Fruit fly (Drosophila melanogaster) whole organism, embryonic: ENCODE results near the gene RpL35A.

Experiments
- Abd-B ChIP-seq: fragments of 200-800 bp; sonication (Bioruptor generic); optimal IDR thresholded peaks from 2 replicates; lab custom pipeline; 2018; ENCODE audit warnings: missing biosample characterization, mild to moderate bottlenecking, missing genetic modification characterization, moderate library complexity
- Ada2b ChIP-seq: fragments of 200-800 bp; sonication (Bioruptor generic); IDR thresholded peaks from 2 replicates; pipeline ENCODE4 v1.3.6; 2022; ENCODE audit warnings: missing biosample characterization, missing genetic modification characterization
- Antp ChIP-seq: fragments of 200-800 bp; sonication (Bioruptor generic); optimal IDR thresholded peaks from 3 replicates; lab custom pipeline; 2016; ENCODE audit warnings: missing biosample characterization, missing genetic modification characterization
- Asciz ChIP-seq: fragments of 200-800 bp; sonication (Bioruptor generic); optimal IDR thresholded peaks from 2 replicates; lab custom pipeline; 2017; ENCODE audit warnings: missing biosample characterization, mild to moderate bottlenecking, missing genetic modification characterization, missing genetic modification reagents
- BEAF-32 ChIP-seq: fragments of 200-800 bp; sonication (Bioruptor generic); optimal IDR thresholded peaks from 3 replicates; lab custom pipeline; 2017; ENCODE audit warnings: missing biosample characterization, missing genetic modification characterization, mild to moderate bottlenecking, moderate library complexity, missing genetic modification reagents
- CG10267 ChIP-seq: fragments of 200-800 bp; sonication (Bioruptor generic); optimal IDR thresholded peaks from 2 replicates; lab custom pipeline; 2018; ENCODE audit warnings: missing biosample characterization, mild to moderate bottlenecking, missing genetic modification characterization, moderate library complexity
- CG11247 ChIP-seq: fragments of 200-800 bp; sonication (Bioruptor generic); IDR thresholded peaks from 2 replicates; pipeline ENCODE4 v1.3.6; 2022; ENCODE audit warnings: missing biosample characterization, missing genetic modification characterization
- CG12659 ChIP-seq: fragments of 200-800 bp; sonication (Bioruptor generic); optimal IDR thresholded peaks from 3 replicates; lab custom pipeline; 2017; ENCODE audit warnings: mild to moderate bottlenecking, missing biosample characterization, missing genetic modification reagents, missing genetic modification characterization
- CG14667 ChIP-seq: fragments of 200-800 bp; sonication (Bioruptor generic); IDR thresholded peaks from 2 replicates; pipeline ENCODE4 v1.3.6; 2022; ENCODE audit warnings: missing biosample characterization, missing genetic modification characterization
- CG1603 ChIP-seq: fragments of 200-800 bp; sonication (Bioruptor generic); optimal IDR thresholded peaks from 2 replicates; lab custom pipeline; 2019; ENCODE audit warnings: missing biosample characterization, mild to moderate bottlenecking, missing genetic modification characterization, moderate library complexity
- CG17186 ChIP-seq: fragments of 200-800 bp; sonication (Bioruptor generic); optimal IDR thresholded peaks from 3 replicates; lab custom pipeline; 2017; ENCODE audit warnings: missing biosample characterization, missing genetic modification reagents, missing genetic modification characterization
- CG2129 ChIP-seq: fragments of 200-800 bp; sonication (Bioruptor generic); IDR thresholded peaks from 2 replicates; pipeline ENCODE4 v1.3.6; 2022; ENCODE audit warnings: missing biosample characterization, missing genetic modification characterization; ENCODE audit not compliant: partially characterized antibody
- CG30403 ChIP-seq: fragments of 200-800 bp; sonication (Bioruptor generic); optimal IDR thresholded peaks from 3 replicates; lab custom pipeline; 2016; ENCODE audit warnings: missing biosample characterization, missing genetic modification characterization
- CG31441 ChIP-seq: fragments of 200-800 bp; sonication (Bioruptor generic); IDR thresholded peaks from 2 replicates; pipeline ENCODE4 v1.3.6; 2022; ENCODE audit warnings: missing biosample characterization, missing genetic modification characterization
- CG32532 ChIP-seq: fragments of 200-800 bp; sonication (Bioruptor generic); IDR thresholded peaks from 2 replicates; pipeline ENCODE4 v1.3.6; 2022; ENCODE audit warnings: missing biosample characterization, missing genetic modification characterization
- CG33213 ChIP-seq: fragments of 200-800 bp; sonication (Bioruptor generic); optimal IDR thresholded peaks from 3 replicates; lab custom pipeline; 2016; ENCODE audit warnings: missing biosample characterization, missing genetic modification characterization
- CG3847 ChIP-seq: fragments of 200-800 bp; sonication (Bioruptor generic); IDR thresholded peaks from 2 replicates; pipeline ENCODE4 v1.3.6; 2022; ENCODE audit warnings: missing biosample characterization, missing genetic modification characterization
- CG4617 ChIP-seq: fragments of 200-800 bp; sonication (Bioruptor generic); optimal IDR thresholded peaks from 3 replicates; lab custom pipeline; 2016; ENCODE audit warnings: missing biosample characterization, missing genetic modification characterization, borderline replicate concordance
- CG4820 ChIP-seq: fragments of 200-800 bp; sonication (Bioruptor generic); optimal IDR thresholded peaks from 3 replicates; lab custom pipeline; 2016; ENCODE audit warnings: missing biosample characterization, missing genetic modification characterization
- CG4854 ChIP-seq: fragments of 200-800 bp; sonication (Bioruptor generic); optimal IDR thresholded peaks from 2 replicates; lab custom pipeline; 2016; ENCODE audit warnings: missing biosample characterization, missing genetic modification characterization, inconsistent platforms
- CG6683 ChIP-seq: fragments of 200-800 bp; sonication (Bioruptor generic); optimal IDR thresholded peaks from 2 replicates; lab custom pipeline; 2017; ENCODE audit warnings: missing biosample characterization, mild to moderate bottlenecking, missing genetic modification characterization, missing genetic modification reagents
- CG7839 ChIP-seq: fragments of 200-800 bp; sonication (Bioruptor generic); optimal IDR thresholded peaks from 3 replicates; lab custom pipeline; 2018; ENCODE audit warnings: missing biosample characterization, mild to moderate bottlenecking, missing genetic modification characterization, moderate library complexity
- CG8281 ChIP-seq: fragments of 200-800 bp; sonication (Bioruptor generic); optimal IDR thresholded peaks from 2 replicates; lab custom pipeline; 2018; ENCODE audit warnings: missing biosample characterization, mild to moderate bottlenecking, missing genetic modification characterization, moderate library complexity
- CG9437 ChIP-seq: fragments of 200-800 bp; sonication (Bioruptor generic); optimal IDR thresholded peaks from 2 replicates; lab custom pipeline; 2018; ENCODE audit warnings: missing biosample characterization, mild to moderate bottlenecking, missing genetic modification characterization
- CG9797 ChIP-seq: fragments of 200-800 bp; sonication (Bioruptor generic); optimal IDR thresholded peaks from 3 replicates; lab custom pipeline; 2018; ENCODE audit warnings: missing biosample characterization, mild to moderate bottlenecking, missing genetic modification characterization
- Chrac-16 ChIP-seq: fragments of 200-800 bp; sonication (Bioruptor generic); optimal IDR thresholded peaks from 3 replicates; lab custom pipeline; 2016; ENCODE audit warnings: missing biosample characterization, missing genetic modification characterization
- CoRest ChIP-seq: fragments of 200-800 bp; sonication (Bioruptor generic); optimal IDR thresholded peaks from 3 replicates; lab custom pipeline; 2018; ENCODE audit warnings: missing biosample characterization, mild to moderate bottlenecking, missing genetic modification characterization, moderate library complexity
- Dek ChIP-seq: fragments of 200-800 bp; sonication (Bioruptor generic); optimal IDR thresholded peaks from 3 replicates; lab custom pipeline; 2019; ENCODE audit warnings: missing biosample characterization, mild to moderate bottlenecking, missing genetic modification characterization, moderate library complexity
- Dfd ChIP-seq, 2 experiments: fragments of >200 bp; optimal IDR thresholded peaks; 2 replicates each; lab custom pipeline; 2017; ENCODE audit warnings: missing biosample characterization in 2 of 2, missing genetic modification characterization in 2 of 2
- Dp ChIP-seq: fragments of 200-800 bp; sonication (Bioruptor generic); optimal IDR thresholded peaks from 2 replicates; lab custom pipeline; 2018; ENCODE audit warnings: missing biosample characterization, mild to moderate bottlenecking, missing genetic modification characterization, moderate library complexity
- Hand ChIP-seq: fragments of 200-800 bp; sonication (Bioruptor generic); optimal IDR thresholded peaks from 2 replicates; lab custom pipeline; 2017; ENCODE audit warnings: mild to moderate bottlenecking, missing biosample characterization, missing genetic modification reagents, missing genetic modification characterization
- Lhr ChIP-seq: fragments of 200-800 bp; sonication (Bioruptor generic); optimal IDR thresholded peaks from 3 replicates; lab custom pipeline; 2017; ENCODE audit warnings: mild to moderate bottlenecking, missing biosample characterization, missing genetic modification reagents, missing genetic modification characterization
- Med ChIP-seq: fragments of 200-800 bp; sonication (Bioruptor generic); peaks from one replicate; lab custom pipeline; 2016; ENCODE audit warnings: missing biosample characterization, missing genetic modification characterization, mild to moderate bottlenecking, inconsistent platforms, moderate library complexity
- Mrtf ChIP-seq: fragments of 200-800 bp; sonication (Bioruptor generic); IDR thresholded peaks from 3 replicates; pipeline ENCODE4 v1.3.6; 2022; ENCODE audit warnings: missing biosample characterization, missing genetic modification characterization
- Opbp ChIP-seq: fragments of 200-800 bp; sonication (Bioruptor generic); IDR thresholded peaks from 3 replicates; pipeline ENCODE4 v1.3.6; 2022; ENCODE audit warnings: missing biosample characterization, missing genetic modification characterization; ENCODE audit not compliant: partially characterized antibody
- Sin3A ChIP-seq: fragments of >200 bp; optimal IDR thresholded peaks from 2 replicates; lab custom pipeline; 2018
- Sry-δ ChIP-seq: fragments of 200-800 bp; sonication (Bioruptor generic); optimal IDR thresholded peaks from 2 replicates; lab custom pipeline; 2016; ENCODE audit warnings: missing biosample characterization, missing genetic modification characterization
- abd-A ChIP-seq: fragments of 200-800 bp; sonication (Bioruptor generic); optimal IDR thresholded peaks from 3 replicates; lab custom pipeline; 2019; ENCODE audit warnings: missing biosample characterization, mild to moderate bottlenecking, missing genetic modification characterization, moderate library complexity
- chinmo ChIP-seq: fragments of 200-800 bp; sonication (Bioruptor generic); IDR thresholded peaks from 4 replicates; pipeline ENCODE4 v1.3.6; 2022; ENCODE audit warnings: missing biosample characterization, missing genetic modification characterization; ENCODE audit not compliant: partially characterized antibody
- croc ChIP-seq: fragments of 200-800 bp; sonication (Bioruptor generic); conservative IDR thresholded peaks from 3 replicates; pipeline ENCODE4 v1.3.6; 2022; ENCODE audit warnings: missing biosample characterization, missing genetic modification characterization
- dmrt99B ChIP-seq: fragments of 200-800 bp; sonication (Bioruptor generic); optimal IDR thresholded peaks from 2 replicates; lab custom pipeline; 2018; ENCODE audit warnings: missing biosample characterization, mild to moderate bottlenecking, missing genetic modification characterization, moderate library complexity
- ems ChIP-seq: fragments of 200-800 bp; sonication (Bioruptor generic); optimal IDR thresholded peaks from 3 replicates; lab custom pipeline; 2016; ENCODE audit warnings: missing biosample characterization, missing genetic modification characterization
- fd3F ChIP-seq: fragments of 200-800 bp; sonication (Bioruptor generic); optimal IDR thresholded peaks from 2 replicates; lab custom pipeline; 2018; ENCODE audit warnings: missing biosample characterization, mild to moderate bottlenecking, missing genetic modification characterization, moderate library complexity
- fru ChIP-seq: fragments of >200 bp; optimal IDR thresholded peaks from 2 replicates; lab custom pipeline; 2017
- gem ChIP-seq: fragments of 200-800 bp; sonication (Bioruptor generic); optimal IDR thresholded peaks from 2 replicates; lab custom pipeline; 2019; ENCODE audit warnings: missing biosample characterization, mild to moderate bottlenecking, missing genetic modification characterization, moderate library complexity
- mam ChIP-seq: fragments of 200-800 bp; sonication (Bioruptor generic); optimal IDR thresholded peaks from 3 replicates; lab custom pipeline; 2016; ENCODE audit warnings: missing biosample characterization, missing genetic modification characterization
- prd ChIP-seq, 3 experiments: fragments of >200 bp in 2 of 3; fragments of 200-800 bp in 1 of 3; sonication (Bioruptor generic) in 1 of 3; optimal IDR thresholded peaks in 2 of 3; IDR thresholded peaks in 1 of 3; 2 replicates in 2 of 3; 3 replicates in 1 of 3; pipeline versions ENCODE4 v1.3.6 to Lab custom; 2017 to 2022; ENCODE audit warnings: missing biosample characterization in 1 of 3, missing genetic modification characterization in 1 of 3
- stc ChIP-seq: fragments of 200-800 bp; sonication (Bioruptor generic); IDR thresholded peaks from 2 replicates; pipeline ENCODE4 v1.3.6; 2022; ENCODE audit warnings: missing biosample characterization, missing genetic modification characterization
- trem ChIP-seq: fragments of 200-800 bp; optimal IDR thresholded peaks from 3 replicates; lab custom pipeline; 2019; ENCODE audit warnings: missing biosample characterization, mild to moderate bottlenecking, missing genetic modification characterization, moderate library complexity
- tup ChIP-seq: fragments of 200-800 bp; sonication (Bioruptor generic); optimal IDR thresholded peaks from 2 replicates; lab custom pipeline; 2016; ENCODE audit warnings: missing biosample characterization, mild to moderate bottlenecking, missing genetic modification characterization, moderate library complexity

RpL35A gene

dm6 chr3R:5466875-5467274, at the start of gene RpL35A (continued):
- peak; percentile 89 for TF ChIP-seq CG33213 (GFP tag; lab: Kevin White, UChicago)
- TF ChIP-seq CG14667 (GFP tag; lab: Robert Waterston, UW): no peak
- TF ChIP-seq CG7839: peak; percentile 65
- TF ChIP-seq CG2129 (GFP tag; lab: Robert Waterston, UW): no peak
- TF ChIP-seq Chrac-16 (GFP tag; lab: Kevin White, UChicago): no peak
- no peak for TF ChIP-seq Ada2b (GFP tag; lab: Robert Waterston, UW)
- no peak for TF ChIP-seq CG4820 (GFP tag; lab: Kevin White, UChicago)
- TF ChIP-seq Opbp (GFP tag; lab: Robert Waterston, UW): peak; percentile 49; the same call in 2 of the 3 replicates
- TF ChIP-seq CG6683: peak; percentile 48
- TF ChIP-seq CG4854: peak; percentile 72
- TF ChIP-seq fru (lab: Kevin White, UChicago): no peak
- TF ChIP-seq prd (optimal IDR thresholded peaks at IDR 0.05; lab: Kevin White, UChicago): no peak
- peak; percentile 28; the same call in 1 of the 3 replicates for TF ChIP-seq prd (GFP tag; IDR thresholded peaks at IDR 0.05; lab: Robert Waterston, UW)
- peak; percentile 57 for TF ChIP-seq CG11247 (GFP tag; lab: Robert Waterston, UW)
- peak; percentile 42 for TF ChIP-seq Dek (tag; lab: Kevin White, UChicago)
- peak; percentile 76 for TF ChIP-seq CG12659 (GFP tag; lab: Kevin White, UChicago)
- no peak for TF ChIP-seq abd-A (tag; lab: Kevin White, UChicago)
- peak; percentile 15 for TF ChIP-seq mam
- TF ChIP-seq fd3F (GFP tag; lab: Kevin White, UChicago): peak; percentile 25
- peak; percentile 73 for TF ChIP-seq CG32532
- TF ChIP-seq chinmo (GFP tag; lab: Robert Waterston, UW): no peak
- TF ChIP-seq CG30403 (GFP tag; lab: Kevin White, UChicago): peak; percentile 6
- peak; percentile 70 for TF ChIP-seq CG31441
- no peak for TF ChIP-seq Dfd (GFP tag; optimal IDR thresholded peaks at IDR 0.05; lab: Kevin White, UChicago)
- peak; percentile 57 for TF ChIP-seq dmrt99B (tag; lab: Kevin White, UChicago)
- TF ChIP-seq Lhr: peak; percentile 62
- peak; percentile 77 for TF ChIP-seq Hand (GFP tag; lab: Kevin White, UChicago)
- TF ChIP-seq tup (GFP tag; lab: Kevin White, UChicago): no peak
- TF ChIP-seq CG8281 (tag; lab: Kevin White, UChicago): peak; percentile 35

dm6 chr3R:5516582-5517001, 49.7 kb upstream of the RpL35A start:
- TF ChIP-seq Med (GFP tag; lab: Kevin White, UChicago): no peak
- TF ChIP-seq Lhr: peak; percentile 81
- peak; percentile 12 for TF ChIP-seq ems
- TF ChIP-seq CG10267 (tag; lab: Kevin White, UChicago): peak; percentile 48
- peak; percentile 53 for TF ChIP-seq CG3847 (GFP tag; lab: Robert Waterston, UW)
- TF ChIP-seq Abd-B (GFP tag; lab: Kevin White, UChicago): peak; percentile 23
- peak; percentile 71 for TF ChIP-seq CG17186 (GFP tag; lab: Kevin White, UChicago)
- TF ChIP-seq CoRest (tag; lab: Kevin White, UChicago): peak; percentile 16
- TF ChIP-seq croc: no peak
- peak; percentile 49 for TF ChIP-seq BEAF-32 (GFP tag; lab: Kevin White, UChicago)
- TF ChIP-seq gem (tag; lab: Kevin White, UChicago): peak; percentile 2
- no peak for TF ChIP-seq Asciz
- no peak for TF ChIP-seq fru (lab: Kevin White, UChicago)
- peak; percentile 69 for TF ChIP-seq CG9437
- TF ChIP-seq CG1603 (tag; lab: Kevin White, UChicago): peak; percentile 27
- peak; percentile 79 for TF ChIP-seq Dp (GFP tag; lab: Kevin White, UChicago)
- TF ChIP-seq CG33213 (GFP tag; lab: Kevin White, UChicago): peak; percentile 7
- TF ChIP-seq CG4617 (GFP tag; lab: Kevin White, UChicago): peak; percentile 3
- peak; percentile 50 for TF ChIP-seq trem
- TF ChIP-seq Sry-δ (GFP tag; lab: Kevin White, UChicago): peak; percentile 34
- peak; percentile 37 for TF ChIP-seq Sin3A (lab: Kevin White, UChicago)
- peak; percentile 84 for TF ChIP-seq CG9797 (GFP tag; lab: Kevin White, UChicago)
- TF ChIP-seq stc (GFP tag; lab: Robert Waterston, UW): no peak
- TF ChIP-seq Mrtf (GFP tag; lab: Robert Waterston, UW): no peak
- TF ChIP-seq Antp (GFP tag; lab: Kevin White, UChicago): no peak
